Fruit fly (Drosophila melanogaster): Measurements from ENCODE around the gene Galt.

Gene Galt

DNA sequence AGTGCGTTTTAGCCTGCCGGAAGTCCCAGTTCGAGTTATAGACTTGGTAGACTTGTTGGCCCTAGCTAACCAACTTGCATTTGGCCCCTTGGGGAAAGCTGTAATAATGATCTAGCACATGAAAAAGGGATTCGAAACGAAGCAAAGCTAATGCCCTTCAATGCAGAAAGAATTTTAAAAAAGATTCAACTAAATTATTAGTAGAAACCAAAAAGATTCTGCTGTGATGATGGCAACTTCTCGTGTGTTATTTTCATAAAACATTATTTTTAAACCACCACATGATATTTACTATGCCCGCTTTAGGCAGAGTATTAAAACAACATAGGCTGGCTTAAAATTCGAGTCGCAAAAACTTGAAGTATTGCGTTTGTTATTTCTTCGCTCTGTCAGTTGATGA lies 24.2 kb upstream of the Galt start (continued):
- TF ChIP-seq Atf6 (GFP tag; IDR thresholded peaks at IDR 0.05) (no peak), Taf1 (GFP tag; IDR thresholded peaks at IDR 0.05) (no peak), hb (GFP tag; IDR thresholded peaks at IDR 0.05; ENCODE audit: partially characterized antibody) (no peak), CG15514 (GFP tag; optimal IDR thresholded peaks at IDR 0.05) (no peak), rib (GFP tag; IDR thresholded peaks at IDR 0.05) (no peak), bab2 (GFP tag; optimal IDR thresholded peaks at IDR 0.05) (no peak), CG9609 (GFP tag; optimal IDR thresholded peaks at IDR 0.05) (no peak), CG11695 (GFP tag; IDR thresholded peaks at IDR 0.05) (no peak), CG18764 (GFP tag; optimal IDR thresholded peaks at IDR 0.05) (no peak)

DNA sequence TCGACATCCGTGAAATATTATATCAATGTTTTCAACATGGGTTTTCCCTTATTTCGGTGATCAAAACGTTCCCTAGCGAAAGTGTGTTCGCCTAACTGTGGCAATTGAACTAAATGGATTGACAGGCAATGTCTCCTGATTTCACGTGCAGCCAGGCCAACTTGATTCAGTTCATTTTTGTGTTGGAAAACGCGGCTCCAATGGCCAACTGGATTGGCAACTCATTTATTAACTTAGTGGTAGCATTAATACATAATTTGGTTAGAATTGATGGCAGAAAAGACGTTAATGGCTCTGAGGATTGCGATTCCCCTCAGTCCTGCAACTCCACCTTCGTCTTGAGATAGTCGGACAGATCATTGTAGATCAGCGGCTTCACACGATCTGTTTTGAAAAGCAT lies 18.8 kb upstream of the Galt start, which contains the start of gene CG11327:
CG11327 (minus strand) TSS at position 101 of the 400 bp plus-strand sequence.
- TF ChIP-seq trem (tag; optimal IDR thresholded peaks at IDR 0.05) (peak; percentile 7), HLH54F (GFP tag; optimal IDR thresholded peaks at IDR 0.05) (no peak)

DNA sequence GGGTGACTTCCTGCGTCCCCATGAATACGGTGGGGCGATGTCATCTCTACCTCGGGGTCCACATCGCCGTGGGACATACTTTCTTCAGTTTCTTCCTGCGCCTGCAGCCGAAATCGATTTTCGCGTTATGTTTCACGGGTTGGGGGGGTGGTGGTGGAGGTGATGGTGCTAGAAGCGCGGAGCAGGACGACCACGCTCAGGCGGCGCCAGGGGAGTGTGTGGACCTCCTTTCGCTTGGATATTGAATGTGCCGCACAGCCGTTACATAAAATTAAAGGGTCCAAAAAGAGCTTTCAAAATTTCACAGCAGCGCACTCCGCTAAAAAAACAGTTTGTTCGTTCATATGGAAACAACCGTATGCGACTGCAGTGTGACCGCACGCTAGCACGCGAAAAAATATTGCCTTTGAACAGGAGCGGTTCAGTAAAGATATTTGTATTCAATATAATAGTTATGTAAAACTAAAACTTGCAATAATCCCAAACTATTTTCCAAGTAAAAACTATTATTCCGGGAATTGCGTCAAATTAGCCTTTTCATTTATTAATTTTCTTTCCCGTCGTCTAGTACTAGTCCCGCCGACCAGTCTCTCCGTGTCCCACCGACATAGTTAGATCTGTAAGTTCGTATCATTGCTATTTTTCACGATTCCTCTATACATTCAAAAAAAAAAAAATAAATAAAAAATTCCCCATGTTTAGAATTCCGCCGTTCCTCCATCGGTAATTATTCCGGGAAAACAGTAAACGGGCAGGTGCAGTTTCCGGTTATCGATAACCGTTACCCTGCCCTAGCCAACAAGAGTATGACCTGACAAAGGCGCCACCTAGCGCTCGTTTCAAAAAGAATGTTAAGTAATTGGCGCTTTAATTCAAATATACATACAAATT lies 16.4 kb upstream of the Galt start, which contains the start of gene Nhe3:
Nhe3 (minus strand) TSS at position 373 of the 891 bp plus-strand sequence.
- TF ChIP-seq Bgb (GFP tag; IDR thresholded peaks at IDR 0.05; ENCODE audit: partially characterized antibody) = peak; percentile 60; the same call in 1 of the 2 replicates
- TF ChIP-seq CG8478 (optimal IDR thresholded peaks at IDR 0.05) = no peak
- peak; percentile 78 for TF ChIP-seq pum (GFP tag; optimal IDR thresholded peaks at IDR 0.05)
- peak; percentile 87 for TF ChIP-seq CG6689 (GFP tag; IDR thresholded peaks at IDR 0.05)
- TF ChIP-seq Sry-β (GFP tag; optimal IDR thresholded peaks at IDR 0.05) = no peak
- peak; percentile 62; the same call in 1 of the 2 replicates for TF ChIP-seq Atf6 (GFP tag; IDR thresholded peaks at IDR 0.05)
- peak; percentile 53 for TF ChIP-seq CG1529 (GFP tag; optimal IDR thresholded peaks at IDR 0.05)
- TF ChIP-seq CG13296 (GFP tag; optimal IDR thresholded peaks at IDR 0.05) = peak; percentile 79
- TF ChIP-seq CG42726 (GFP tag; IDR thresholded peaks at IDR 0.05; ENCODE audit: partially characterized antibody) = no peak
- TF ChIP-seq Aef1 (GFP tag; IDR thresholded peaks at IDR 0.05) = peak; percentile 89
- TF ChIP-seq en (GFP tag; optimal IDR thresholded peaks at IDR 0.05) = no peak
- peak; percentile 59; the same call in 1 of the 3 replicates for TF ChIP-seq CG16813 (GFP tag; IDR thresholded peaks at IDR 0.05; ENCODE audit: partially characterized antibody)
- TF ChIP-seq ap (GFP tag; IDR thresholded peaks at IDR 0.05) = peak; percentile 70
- TF ChIP-seq CG11695 (GFP tag; IDR thresholded peaks at IDR 0.05) = peak; percentile 62; the same call in 1 of the 3 replicates
- peak; percentile 41 for TF ChIP-seq CG12219 (GFP tag; optimal IDR thresholded peaks at IDR 0.05)
- TF ChIP-seq Ets65A (GFP tag) = peak; percentile 96
- TF ChIP-seq CG9727 (GFP tag; optimal IDR thresholded peaks at IDR 0.05) = peak; percentile 85
- no peak for TF ChIP-seq CG2129 (GFP tag; IDR thresholded peaks at IDR 0.05; ENCODE audit: partially characterized antibody)
- no peak for TF ChIP-seq HLHmδ (GFP tag; optimal IDR thresholded peaks at IDR 0.05)
- peak; percentile 78 for TF ChIP-seq sug (tag; optimal IDR thresholded peaks at IDR 0.05)
- 0 out of 2 replicates have a peak, but pooled peaks have one; percentile 30 for TF ChIP-seq CG11696 (GFP tag; IDR thresholded peaks at IDR 0.05)
- peak; percentile 95 for TF ChIP-seq CG2120 (GFP tag; optimal IDR thresholded peaks at IDR 0.05)
- peak; percentile 83 for TF ChIP-seq pfk (GFP tag; optimal IDR thresholded peaks at IDR 0.05)
- TF ChIP-seq CG2712 (tag; optimal IDR thresholded peaks at IDR 0.05) = peak; percentile 82
- peak; percentile 79 for TF ChIP-seq CG12155 (GFP tag; optimal IDR thresholded peaks at IDR 0.05)
- TF ChIP-seq tin (GFP tag; optimal IDR thresholded peaks at IDR 0.05) = peak; percentile 89
- peak; percentile 84 for TF ChIP-seq Ssrp (tag; optimal IDR thresholded peaks at IDR 0.05)
- peak; percentile 37; the same call in 1 of the 2 replicates for TF ChIP-seq Adf1 (GFP tag; IDR thresholded peaks at IDR 0.05)
- TF ChIP-seq gcm (GFP tag; optimal IDR thresholded peaks at IDR 0.05) = peak; percentile 63
- peak; percentile 83 for TF ChIP-seq YL-1 (GFP tag; optimal IDR thresholded peaks at IDR 0.05)
- TF ChIP-seq Mes4 (GFP tag; optimal IDR thresholded peaks at IDR 0.05) = peak; percentile 28
- peak; percentile 95 for TF ChIP-seq Dip2 (GFP tag; IDR thresholded peaks at IDR 0.05)
- peak; percentile 59; the same call in 1 of the 2 replicates for TF ChIP-seq CG17612 (GFP tag; IDR thresholded peaks at IDR 0.05)
- peak; percentile 76 for TF ChIP-seq CG15514 (GFP tag; optimal IDR thresholded peaks at IDR 0.05)
- peak; percentile 93 for TF ChIP-seq CG9932 (GFP tag; IDR thresholded peaks at IDR 0.05)
- no peak for TF ChIP-seq dmrt99B (tag; optimal IDR thresholded peaks at IDR 0.05)
- peak; percentile 70 for TF ChIP-seq croc (GFP tag; conservative IDR thresholded peaks at IDR 0.05)

All from whole organism, embryonic.